Fruit fly (Drosophila melanogaster) whole organism, embryonic: Measurements from ENCODE around the gene SC35.

Experiments used
- Atf-2 ChIP-seq: fragments of 200-800 bp; sonication (Bioruptor generic); optimal IDR thresholded peaks from 2 replicates; lab custom pipeline; 2016; ENCODE audit warnings: missing biosample characterization, missing genetic modification characterization
- B-H1 ChIP-seq: fragments of 200-800 bp; sonication (Bioruptor generic); IDR thresholded peaks from 3 replicates; pipeline ENCODE4 v1.3.6; 2022; ENCODE audit warnings: missing biosample characterization, missing genetic modification characterization
- Bdp1 ChIP-seq: fragments of 200-800 bp; sonication (Bioruptor generic); optimal IDR thresholded peaks from 3 replicates; lab custom pipeline; 2016; ENCODE audit warnings: missing biosample characterization, missing genetic modification characterization
- Bteb2 ChIP-seq: fragments of 200-800 bp; sonication (Bioruptor generic); optimal IDR thresholded peaks from 2 replicates; lab custom pipeline; 2016; ENCODE audit warnings: missing biosample characterization, missing genetic modification characterization
- CG10366 ChIP-seq: fragments of 200-800 bp; sonication (Bioruptor generic); IDR thresholded peaks from 2 replicates; pipeline ENCODE4 v1.3.6; 2022; ENCODE audit warnings: missing biosample characterization, missing genetic modification characterization
- CG10543 ChIP-seq: fragments of 200-800 bp; sonication (Bioruptor generic); optimal IDR thresholded peaks from 3 replicates; lab custom pipeline; 2017; ENCODE audit warnings: missing biosample characterization, mild to moderate bottlenecking, missing genetic modification characterization, moderate library complexity
- CG12071 ChIP-seq: fragments of 200-800 bp; sonication (Bioruptor generic); optimal IDR thresholded peaks from 3 replicates; lab custom pipeline; 2018; ENCODE audit warnings: missing biosample characterization, mild to moderate bottlenecking, missing genetic modification characterization
- CG12299 ChIP-seq: fragments of 200-800 bp; sonication (Bioruptor generic); optimal IDR thresholded peaks from 2 replicates; lab custom pipeline; 2018; ENCODE audit warnings: missing biosample characterization, mild to moderate bottlenecking, missing genetic modification characterization
- CG14050 ChIP-seq: fragments of 200-800 bp; sonication (Bioruptor generic); IDR thresholded peaks from 3 replicates; pipeline ENCODE4 v1.3.6; 2022; ENCODE audit warnings: missing biosample characterization, missing genetic modification characterization
- CG15601 ChIP-seq: fragments of 200-800 bp; sonication (Bioruptor generic); optimal IDR thresholded peaks from 3 replicates; lab custom pipeline; 2019; ENCODE audit warnings: missing biosample characterization, mild to moderate bottlenecking, missing genetic modification characterization, moderate library complexity
- CG1647 ChIP-seq: fragments of 200-800 bp; sonication (Bioruptor generic); optimal IDR thresholded peaks from 3 replicates; lab custom pipeline; 2016; ENCODE audit warnings: missing biosample characterization, missing genetic modification characterization
- CG17361 ChIP-seq: fragments of 200-800 bp; sonication (Bioruptor generic); IDR thresholded peaks from 3 replicates; pipeline ENCODE4 v1.3.6; 2022; ENCODE audit warnings: missing biosample characterization, missing genetic modification characterization
- CG18619 ChIP-seq: fragments of 200-800 bp; sonication (Bioruptor generic); optimal IDR thresholded peaks from 3 replicates; lab custom pipeline; 2017; ENCODE audit warnings: missing biosample characterization, mild to moderate bottlenecking, missing genetic modification characterization
- CG2875 ChIP-seq: fragments of 200-800 bp; sonication (Bioruptor generic); optimal IDR thresholded peaks from 2 replicates; lab custom pipeline; 2017; ENCODE audit warnings: missing biosample characterization, mild to moderate bottlenecking, missing genetic modification characterization, missing genetic modification reagents
- CG3065 ChIP-seq: fragments of 200-800 bp; sonication (Bioruptor generic); optimal IDR thresholded peaks from 2 replicates; lab custom pipeline; 2016; ENCODE audit warnings: missing biosample characterization, missing genetic modification characterization
- CG3163 ChIP-seq: fragments of 200-800 bp; sonication (Bioruptor generic); optimal IDR thresholded peaks from 3 replicates; lab custom pipeline; 2016; ENCODE audit warnings: missing biosample characterization, missing genetic modification characterization
- CG4282 ChIP-seq: fragments of 200-800 bp; sonication (Bioruptor generic); optimal IDR thresholded peaks from 2 replicates; lab custom pipeline; 2016; ENCODE audit warnings: missing biosample characterization, missing genetic modification characterization
- CG4707 ChIP-seq: fragments of 200-800 bp; sonication (Bioruptor generic); optimal IDR thresholded peaks from 2 replicates; lab custom pipeline; 2018; ENCODE audit warnings: missing biosample characterization, mild to moderate bottlenecking, missing genetic modification characterization, moderate library complexity
- CG4730 ChIP-seq: fragments of 200-800 bp; sonication (Bioruptor generic); IDR thresholded peaks from 2 replicates; pipeline ENCODE4 v1.3.6; 2022; ENCODE audit warnings: missing biosample characterization, missing genetic modification characterization
- CG5180 ChIP-seq: fragments of 200-800 bp; sonication (Bioruptor generic); optimal IDR thresholded peaks from 3 replicates; lab custom pipeline; 2017; ENCODE audit warnings: missing biosample characterization, missing genetic modification characterization, mild to moderate bottlenecking, moderate library complexity, missing genetic modification reagents
- Dbx ChIP-seq: fragments of 200-800 bp; sonication (Bioruptor generic); IDR thresholded peaks from 3 replicates; pipeline ENCODE4 v1.3.6; 2022; ENCODE audit warnings: missing biosample characterization, missing genetic modification characterization
- Hr78 ChIP-seq, 2 experiments: fragments of 200-800 bp in 1 of 2; fragments of >200 bp in 1 of 2; sonication (Bioruptor generic) in 1 of 2; optimal IDR thresholded peaks; 2 replicates each; lab custom pipeline; 2017 to 2019; ENCODE audit warnings: missing biosample characterization in 2 of 2, missing genetic modification characterization in 2 of 2, mild to moderate bottlenecking in 1 of 2, moderate library complexity in 1 of 2
- Lim3 ChIP-seq: fragments of 200-800 bp; sonication (Bioruptor generic); IDR thresholded peaks from 2 replicates; pipeline ENCODE4 v1.3.6; 2022; ENCODE audit warnings: missing biosample characterization, missing genetic modification characterization
- Max ChIP-seq: fragments of 200-800 bp; sonication (Bioruptor generic); optimal IDR thresholded peaks from 2 replicates; lab custom pipeline; 2016; ENCODE audit warnings: missing biosample characterization, mild to moderate bottlenecking, missing genetic modification characterization
- NC2β ChIP-seq: fragments of 200-800 bp; sonication (Bioruptor generic); optimal IDR thresholded peaks from 2 replicates; lab custom pipeline; 2016; ENCODE audit warnings: missing biosample characterization, missing genetic modification characterization
- Nf-YA ChIP-seq: fragments of 200-800 bp; sonication (Bioruptor generic); IDR thresholded peaks from 2 replicates; pipeline ENCODE4 v1.3.6; 2022; ENCODE audit warnings: missing biosample characterization, missing genetic modification characterization
- Ptx1 ChIP-seq: fragments of 200-800 bp; sonication (Bioruptor generic); IDR thresholded peaks from 2 replicates; pipeline ENCODE4 v1.3.6; 2022; ENCODE audit warnings: missing biosample characterization, missing genetic modification characterization
- Ssrp ChIP-seq: fragments of 200-800 bp; sonication (Bioruptor generic); optimal IDR thresholded peaks from 2 replicates; lab custom pipeline; 2018; ENCODE audit warnings: missing biosample characterization, mild to moderate bottlenecking, missing genetic modification characterization, moderate library complexity
- al ChIP-seq: fragments of 200-800 bp; sonication (Bioruptor generic); IDR thresholded peaks from 2 replicates; pipeline ENCODE4 v1.3.6; 2022; ENCODE audit warnings: missing biosample characterization, missing genetic modification characterization
- ap ChIP-seq: fragments of 200-800 bp; sonication (Bioruptor generic); IDR thresholded peaks from 2 replicates; pipeline ENCODE4 v1.3.6; 2022; ENCODE audit warnings: missing biosample characterization, missing genetic modification characterization
- bab2 ChIP-seq: fragments of 200-800 bp; sonication (Bioruptor generic); optimal IDR thresholded peaks from 2 replicates; lab custom pipeline; 2016; ENCODE audit warnings: missing biosample characterization, missing genetic modification characterization
- bsh ChIP-seq, 2 experiments: fragments of 200-800 bp; sonication (Bioruptor generic); optimal IDR thresholded peaks; 2 replicates each; lab custom pipeline; 2017 to 2018; ENCODE audit warnings: mild to moderate bottlenecking in 2 of 2, missing biosample characterization in 2 of 2, missing genetic modification characterization in 2 of 2, moderate library complexity in 1 of 2
- chm ChIP-seq: fragments of 200-800 bp; sonication (Bioruptor generic); IDR thresholded peaks from 2 replicates; pipeline ENCODE4 v1.3.6; 2022; ENCODE audit warnings: missing biosample characterization, missing genetic modification characterization
- ci ChIP-seq: fragments of 200-800 bp; sonication (Bioruptor generic); IDR thresholded peaks from 3 replicates; pipeline ENCODE4 v1.3.6; 2022; ENCODE audit warnings: missing biosample characterization, missing genetic modification characterization
- crol ChIP-seq: fragments of 200-800 bp; sonication (Bioruptor generic); IDR thresholded peaks from 2 replicates; pipeline ENCODE4 v1.3.6; 2022; ENCODE audit warnings: missing biosample characterization, missing genetic modification characterization
- da ChIP-seq: fragments of 200-800 bp; sonication (Bioruptor generic); optimal IDR thresholded peaks from 2 replicates; lab custom pipeline; 2016; ENCODE audit warnings: missing biosample characterization, missing genetic modification characterization
- dan ChIP-seq: fragments of 200-800 bp; sonication (Bioruptor generic); IDR thresholded peaks from 2 replicates; pipeline ENCODE4 v1.3.6; 2022; ENCODE audit warnings: missing biosample characterization, missing genetic modification characterization
- disco-r ChIP-seq: fragments of 200-800 bp; sonication (Bioruptor generic); optimal IDR thresholded peaks from 2 replicates; lab custom pipeline; 2016; ENCODE audit warnings: missing biosample characterization, missing genetic modification characterization
- exex ChIP-seq: fragments of 200-800 bp; sonication (Bioruptor generic); optimal IDR thresholded peaks from 4 replicates; lab custom pipeline; 2018; ENCODE audit warnings: missing biosample characterization, mild to moderate bottlenecking, missing genetic modification characterization, moderate library complexity
- grau ChIP-seq: fragments of 200-800 bp; optimal IDR thresholded peaks from 3 replicates; lab custom pipeline; 2019; ENCODE audit warnings: missing biosample characterization, mild to moderate bottlenecking, missing genetic modification characterization, moderate library complexity
- kni ChIP-seq: fragments of 200-800 bp; sonication (Bioruptor generic); optimal IDR thresholded peaks from 3 replicates; lab custom pipeline; 2017; ENCODE audit warnings: mild to moderate bottlenecking, missing biosample characterization, missing genetic modification reagents, missing genetic modification characterization
- knrl ChIP-seq: fragments of 200-800 bp; sonication (Bioruptor generic); IDR thresholded peaks from 3 replicates; pipeline ENCODE4 v1.3.6; 2022; ENCODE audit warnings: missing biosample characterization, missing genetic modification characterization; ENCODE audit not compliant: partially characterized antibody
- pan ChIP-seq, 4 experiments: fragments of >200 bp in 3 of 4; fragments of 200-800 bp in 1 of 4; sonication (Bioruptor generic) in 1 of 4; optimal IDR thresholded peaks in 3 of 4; IDR thresholded peaks in 1 of 4; 2 replicates each; pipeline versions ENCODE4 v1.3.6 to Lab custom; 2017 to 2022; ENCODE audit warnings: missing biosample characterization in 2 of 4, missing genetic modification characterization in 2 of 4, mixed read lengths in 1 of 4
- phol ChIP-seq: fragments of 200-800 bp; sonication (Bioruptor generic); optimal IDR thresholded peaks from 3 replicates; lab custom pipeline; 2018; ENCODE audit warnings: missing biosample characterization, mild to moderate bottlenecking, missing genetic modification characterization, moderate library complexity
- ro ChIP-seq: fragments of 200-800 bp; sonication (Bioruptor generic); IDR thresholded peaks from 2 replicates; pipeline ENCODE4 v1.3.6; 2022; ENCODE audit warnings: missing biosample characterization, missing genetic modification characterization
- schlank ChIP-seq: fragments of 200-800 bp; sonication (Bioruptor generic); optimal IDR thresholded peaks from 2 replicates; lab custom pipeline; 2018; ENCODE audit warnings: missing biosample characterization, mild to moderate bottlenecking, missing genetic modification characterization
- seq ChIP-seq: fragments of 200-800 bp; sonication (Bioruptor generic); IDR thresholded peaks from 2 replicates; pipeline ENCODE4 v1.3.6; 2022; ENCODE audit warnings: missing biosample characterization, missing genetic modification characterization
- sima ChIP-seq: fragments of 200-800 bp; sonication (Bioruptor generic); optimal IDR thresholded peaks from 2 replicates; lab custom pipeline; 2016; ENCODE audit warnings: missing biosample characterization, missing genetic modification characterization
- unpg ChIP-seq: fragments of 200-800 bp; sonication (Bioruptor generic); optimal IDR thresholded peaks from 3 replicates; lab custom pipeline; 2018; ENCODE audit warnings: missing biosample characterization, mild to moderate bottlenecking, missing genetic modification characterization, moderate library complexity
- vfl ChIP-seq: fragments of 200-800 bp; sonication (Bioruptor generic); optimal IDR thresholded peaks from 2 replicates; lab custom pipeline; 2016; ENCODE audit warnings: missing biosample characterization, missing genetic modification characterization
- wor ChIP-seq: fragments of 200-800 bp; sonication (Bioruptor generic); IDR thresholded peaks from 2 replicates; pipeline ENCODE4 v1.3.6; 2022; ENCODE audit warnings: missing biosample characterization, missing genetic modification characterization
- yki ChIP-seq: fragments of >200 bp; optimal IDR thresholded peaks from 3 replicates; lab custom pipeline; 2018

The SC35 gene

dm6 chr2L:12459841-12460240, 25.4 kb upstream of the SC35 start (continued):
- TF ChIP-seq CG12071 (GFP tag; lab: Kevin White, UChicago) (no peak), yki (lab: Kevin White, UChicago) (no peak), CG3065 (GFP tag; lab: Kevin White, UChicago) (no peak), ro (GFP tag; lab: Robert Waterston, UW) (no peak), pan (optimal IDR thresholded peaks at IDR 0.05; lab: Kevin White, UChicago) (no peak), pan (GFP tag; optimal IDR thresholded peaks at IDR 0.05 in 1 of 2, IDR thresholded peaks at IDR 0.05 in 1 of 2) (no peak), CG18619 (GFP tag; lab: Kevin White, UChicago) (no peak), CG5180 (no peak), dan (GFP tag; lab: Robert Waterston, UW) (no peak), schlank (tag; lab: Kevin White, UChicago) (no peak), CG17361 (GFP tag; lab: Robert Waterston, UW) (no peak), CG4730 (GFP tag; lab: Robert Waterston, UW) (no peak), CG10543 (no peak), Max (GFP tag; lab: Kevin White, UChicago) (no peak), CG3163 (GFP tag; lab: Kevin White, UChicago) (no peak), NC2β (no peak), Ssrp (no peak), exex (tag; lab: Kevin White, UChicago) (no peak), Bdp1 (GFP tag; lab: Kevin White, UChicago) (no peak), B-H1 (GFP tag; lab: Robert Waterston, UW) (no peak), wor (GFP tag; lab: Robert Waterston, UW) (no peak), kni (GFP tag; lab: Kevin White, UChicago) (no peak), al (GFP tag; lab: Robert Waterston, UW) (0 out of 2 replicates have a peak, but pooled peaks have one; percentile 20), disco-r (GFP tag; lab: Kevin White, UChicago) (no peak), CG10366 (GFP tag; lab: Robert Waterston, UW) (no peak), CG12299 (no peak), Ptx1 (no peak), ap (GFP tag; lab: Robert Waterston, UW) (no peak), vfl (GFP tag; lab: Kevin White, UChicago) (no peak), Bteb2 (no peak), Atf-2 (no peak), da (GFP tag; lab: Kevin White, UChicago) (no peak), phol (tag; lab: Kevin White, UChicago) (peak; percentile 56), sima (GFP tag; lab: Kevin White, UChicago) (no peak), chm (GFP tag; lab: Robert Waterston, UW) (peak; percentile 15; the same call in 1 of the 2 replicates), CG4282 (GFP tag; lab: Kevin White, UChicago) (no peak), CG1647 (no peak), Nf-YA (GFP tag; lab: Robert Waterston, UW) (no peak), crol (no peak), unpg (GFP tag; lab: Kevin White, UChicago) (no peak), CG15601 (tag; lab: Kevin White, UChicago) (no peak), seq (GFP tag; lab: Robert Waterston, UW) (no peak), Dbx (GFP tag; lab: Robert Waterston, UW) (peak; percentile 58; the same call in 2 of the 3 replicates), knrl (GFP tag; lab: Robert Waterston, UW) (no peak), grau (tag; lab: Kevin White, UChicago) (no peak), CG2875 (GFP tag; lab: Kevin White, UChicago) (no peak), Hr78 (GFP tag; optimal IDR thresholded peaks at IDR 0.05; lab: Kevin White, UChicago) (peak in 1 of 2 experiments; percentile 28), CG4707 (GFP tag; lab: Kevin White, UChicago) (no peak), CG14050 (no peak), bab2 (GFP tag; lab: Kevin White, UChicago) (no peak), ci (GFP tag; lab: Robert Waterston, UW) (0 out of 3 replicates have a peak, but pooled peaks have one; percentile 6), bsh (GFP tag; optimal IDR thresholded peaks at IDR 0.05; lab: Kevin White, UChicago) (no peak), Lim3 (GFP tag; lab: Robert Waterston, UW) (no peak)
